Worm (Caenorhabditis elegans): Measurements from ENCODE around the gene clec-177.

ce11 chrIV:5028978-5029377 is 42.6 kb downstream of the clec-177 start, which contains the start of the genes best-6 and C09B9.2:
- TF ChIP-seq elt-1 (tag; optimal IDR thresholded peaks at IDR 0.05; ENCODE audit: borderline replicate concordance, insufficient read depth): no peak
- TF ChIP-seq pha-4 (tag; optimal IDR thresholded peaks at IDR 0.05): no peak
- TF ChIP-seq unc-62 (GFP tag; optimal IDR thresholded peaks at IDR 0.05): no peak
- no peak for TF ChIP-seq nhr-76 (tag; optimal IDR thresholded peaks at IDR 0.05)
- TF ChIP-seq ztf-11 (tag; optimal IDR thresholded peaks at IDR 0.05): no peak
- no peak for TF ChIP-seq lsy-2 (tag; optimal IDR thresholded peaks at IDR 0.05)
- TF ChIP-seq ces-1 (GFP tag; optimal IDR thresholded peaks at IDR 0.05): no peak
- no peak for TF ChIP-seq nhr-12 (tag; optimal IDR thresholded peaks at IDR 0.05)
- no peak for TF ChIP-seq snpc-4 (tag; optimal IDR thresholded peaks at IDR 0.05)
- no peak for TF ChIP-seq mep-1 (tag; optimal IDR thresholded peaks at IDR 0.05)

Data from whole organism, mixed stage, embryonic.